Worm (Caenorhabditis elegans) whole organism, midembryonic: ENCODE results near the gene mfsd-13.2.

Experiments
- T22C8.4 ChIP-seq: fragments of 200-800 bp; sonication (Bioruptor generic); IDR thresholded peaks from 2 replicates; pipeline ENCODE4 v1.3.6; 2022; ENCODE audit warnings: missing genetic modification characterization, missing compliant biosample characterization
- cog-1 ChIP-seq: sonication (generic microtip); optimal IDR thresholded peaks from 2 replicates; lab custom pipeline; 2016; ENCODE audit warnings: missing genetic modification characterization, missing compliant biosample characterization
- flt-1 ChIP-seq: fragments of 200-800 bp; sonication (Bioruptor generic); IDR thresholded peaks from 2 replicates; pipeline ENCODE4 v1.3.6; 2022; ENCODE audit warnings: missing genetic modification characterization, missing compliant biosample characterization
- klf-2 ChIP-seq: fragments of 200-800 bp; sonication (Bioruptor generic); conservative IDR thresholded peaks from 2 replicates; pipeline ENCODE4 v1.3.6; 2022; ENCODE audit warnings: missing genetic modification reagents, missing genetic modification characterization, missing compliant biosample characterization
- med-1 ChIP-seq: sonication (generic microtip); optimal IDR thresholded peaks from 2 replicates; lab custom pipeline; 2017; ENCODE audit warnings: missing genetic modification characterization, mild to moderate bottlenecking, missing compliant biosample characterization, antibody characterized with exemption, missing genetic modification reagents; ENCODE audit not compliant: insufficient read depth
- ref-1 ChIP-seq: fragments of 200-800 bp; sonication (Bioruptor generic); conservative IDR thresholded peaks from 2 replicates; pipeline ENCODE4 v1.3.6; 2022; ENCODE audit warnings: missing genetic modification reagents, missing genetic modification characterization, missing compliant biosample characterization
- tab-1 ChIP-seq: fragments of 200-800 bp; sonication (Bioruptor generic); IDR thresholded peaks from 2 replicates; pipeline ENCODE4 v1.3.6; 2022; ENCODE audit warnings: missing genetic modification characterization, missing compliant biosample characterization
- ztf-23 ChIP-seq: fragments of 200-800 bp; sonication (Bioruptor generic); IDR thresholded peaks from 2 replicates; pipeline ENCODE4 v1.3.6; 2022; ENCODE audit warnings: missing genetic modification reagents, missing genetic modification characterization, missing compliant biosample characterization
- ztf-29 ChIP-seq: fragments of 200-800 bp; sonication (Bioruptor generic); IDR thresholded peaks from 2 replicates; pipeline ENCODE4 v1.3.6; 2022; ENCODE audit warnings: missing genetic modification reagents, missing genetic modification characterization, missing compliant biosample characterization

The mfsd-13.2 gene

DNA sequence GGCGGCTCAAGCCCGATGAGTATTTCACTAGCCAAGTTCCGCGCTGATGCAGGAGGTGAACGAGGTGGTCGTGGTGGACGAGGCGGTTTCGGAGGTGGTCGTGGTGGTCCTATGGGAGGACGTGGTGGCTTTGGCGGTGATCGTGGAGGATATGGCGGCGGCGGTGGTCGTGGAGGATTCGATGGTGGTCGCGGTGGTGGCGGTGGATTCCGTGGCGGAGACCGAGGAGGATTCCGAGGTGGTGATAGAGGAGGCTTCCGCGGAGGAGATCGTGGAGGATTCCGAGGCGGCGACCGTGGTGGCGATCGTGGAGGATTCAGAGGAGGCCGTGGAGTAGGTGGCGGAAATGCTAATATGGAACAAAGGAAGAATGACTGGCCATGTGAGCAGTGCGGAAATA is 10.9 kb downstream of the mfsd-13.2 start:
- no peak for TF ChIP-seq T22C8.4 (GFP tag; lab: Robert Waterston, UW)
- TF ChIP-seq tab-1 (GFP tag; lab: Robert Waterston, UW): no peak
- TF ChIP-seq flt-1 (GFP tag; lab: Robert Waterston, UW): no peak
- TF ChIP-seq klf-2 (GFP tag; lab: Robert Waterston, UW): no peak
- TF ChIP-seq ref-1 (GFP tag; lab: Robert Waterston, UW): no peak
- TF ChIP-seq med-1 (GFP tag; lab: Kevin White, UChicago): no peak
- no peak for TF ChIP-seq ztf-29 (GFP tag; lab: Robert Waterston, UW)
- no peak for TF ChIP-seq cog-1 (tag; lab: Kevin White, UChicago)

- TF ChIP-seq ref-1 (GFP tag; lab: Robert Waterston, UW) (no peak), ztf-23 (GFP tag; lab: Robert Waterston, UW) (peak; percentile 87), T22C8.4 (GFP tag; lab: Robert Waterston, UW) (no peak), flt-1 (GFP tag; lab: Robert Waterston, UW) (peak; percentile 84), cog-1 (tag; lab: Kevin White, UChicago) (peak; percentile 94), ztf-29 (GFP tag; lab: Robert Waterston, UW) (no peak), klf-2 (GFP tag; lab: Robert Waterston, UW) (peak; percentile 69; the same call in 1 of the 2 replicates), med-1 (GFP tag; lab: Kevin White, UChicago) (peak; percentile 56), tab-1 (GFP tag; lab: Robert Waterston, UW) (peak; percentile 72; the same call in 1 of the 2 replicates)
Measured at ce11 chrII:7151969-7152631, 13.5 kb downstream of the mfsd-13.2 start, which contains the start of gene fust-1. Gene fust-1, plus strand, starts transcription at chrII:7152581.

DNA sequence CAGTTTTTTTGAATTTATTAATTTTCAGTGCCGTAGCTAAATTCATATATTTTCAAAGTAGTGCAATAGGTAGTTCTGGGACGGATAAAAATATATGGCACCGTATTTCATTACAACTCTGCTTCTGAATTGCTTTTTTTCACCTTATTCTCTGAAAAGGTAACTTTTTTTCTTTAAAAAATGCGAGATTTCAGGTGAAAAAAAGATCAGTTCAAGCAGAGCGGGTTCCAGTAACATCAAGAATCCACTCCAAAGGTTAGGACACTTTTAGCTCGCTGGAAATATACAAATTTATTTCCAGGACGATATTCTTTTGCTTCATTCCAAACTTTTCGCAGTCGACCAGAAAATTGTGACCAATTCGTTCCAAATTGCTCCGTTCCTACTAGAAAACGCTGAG is 17.6 kb downstream of the mfsd-13.2 start, which contains the start of gene T07F8.1:
Gene T07F8.1, plus strand, starts transcription at position 301 of the 400 bp plus-strand sequence.
- TF ChIP-seq med-1 (GFP tag; lab: Kevin White, UChicago): no peak
- TF ChIP-seq T22C8.4 (GFP tag; lab: Robert Waterston, UW): no peak
- TF ChIP-seq cog-1 (tag; lab: Kevin White, UChicago): no peak
- no peak for TF ChIP-seq tab-1 (GFP tag; lab: Robert Waterston, UW)
- TF ChIP-seq klf-2 (GFP tag; lab: Robert Waterston, UW): no peak
- TF ChIP-seq flt-1 (GFP tag; lab: Robert Waterston, UW): no peak
- TF ChIP-seq ztf-23 (GFP tag; lab: Robert Waterston, UW): no peak
- TF ChIP-seq ztf-29 (GFP tag; lab: Robert Waterston, UW): no peak
- no peak for TF ChIP-seq ref-1 (GFP tag; lab: Robert Waterston, UW)

ce11 chrII:7147550-7147949 is 18.1 kb downstream of the mfsd-13.2 start:
- TF ChIP-seq flt-1 (GFP tag; lab: Robert Waterston, UW) (no peak), cog-1 (tag; lab: Kevin White, UChicago) (no peak), ref-1 (GFP tag; lab: Robert Waterston, UW) (no peak), ztf-29 (GFP tag; lab: Robert Waterston, UW) (no peak), med-1 (GFP tag; lab: Kevin White, UChicago) (no peak), T22C8.4 (GFP tag; lab: Robert Waterston, UW) (no peak), klf-2 (GFP tag; lab: Robert Waterston, UW) (no peak), ztf-23 (GFP tag; lab: Robert Waterston, UW) (no peak), tab-1 (GFP tag; lab: Robert Waterston, UW) (no peak)

DNA sequence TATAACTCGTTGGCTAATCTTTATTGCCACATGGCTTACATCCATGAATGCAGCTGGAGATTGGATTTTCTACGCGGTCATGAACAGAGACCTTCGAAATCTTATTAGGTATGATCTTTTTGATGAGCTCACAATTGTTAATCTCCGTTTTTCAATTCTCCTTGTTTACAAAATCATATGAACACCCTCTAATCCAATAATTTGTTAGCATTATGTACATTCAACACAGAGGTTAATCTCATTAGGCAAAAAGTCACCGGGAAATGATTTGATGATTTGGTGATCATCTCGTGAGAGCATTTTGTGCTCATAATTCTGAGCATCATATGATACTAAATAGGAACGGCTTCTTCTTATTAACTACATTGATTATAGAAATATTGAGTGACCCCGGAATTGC is 19.4 kb downstream of the mfsd-13.2 start:
- no peak for TF ChIP-seq tab-1 (GFP tag; lab: Robert Waterston, UW)
- TF ChIP-seq ref-1 (GFP tag; lab: Robert Waterston, UW): no peak
- TF ChIP-seq ztf-23 (GFP tag; lab: Robert Waterston, UW): no peak
- TF ChIP-seq T22C8.4 (GFP tag; lab: Robert Waterston, UW): no peak
- TF ChIP-seq med-1 (GFP tag; lab: Kevin White, UChicago): no peak
- no peak for TF ChIP-seq cog-1 (tag; lab: Kevin White, UChicago)
- no peak for TF ChIP-seq klf-2 (GFP tag; lab: Robert Waterston, UW)
- no peak for TF ChIP-seq flt-1 (GFP tag; lab: Robert Waterston, UW)

DNA sequence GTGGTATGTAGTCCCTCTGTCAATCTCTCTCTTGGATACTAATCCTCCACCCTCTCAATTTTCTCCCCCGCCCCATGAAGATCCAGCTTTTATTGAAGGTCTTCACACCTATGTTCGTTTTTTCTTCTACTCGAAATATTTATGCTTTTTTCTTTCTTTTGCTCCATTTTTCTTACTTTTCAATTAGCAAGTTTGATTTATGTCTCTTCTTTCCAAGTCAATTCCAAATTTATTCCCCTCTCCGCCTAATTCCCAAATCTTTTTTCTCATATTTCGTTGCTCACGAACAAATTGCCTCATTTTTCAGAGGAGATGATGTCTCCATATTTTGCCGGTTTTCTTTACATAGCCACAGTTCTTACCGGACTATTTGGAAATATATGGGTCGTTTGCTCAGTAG is 21.3 kb downstream of the mfsd-13.2 start, which contains the start of gene npr-31:
Gene npr-31, plus strand, starts transcription at position 301 of the 400 bp plus-strand sequence.
- no peak for TF ChIP-seq T22C8.4 (GFP tag; lab: Robert Waterston, UW)
- TF ChIP-seq med-1 (GFP tag; lab: Kevin White, UChicago): no peak
- TF ChIP-seq ztf-29 (GFP tag; lab: Robert Waterston, UW): no peak
- TF ChIP-seq klf-2 (GFP tag; lab: Robert Waterston, UW): no peak
- TF ChIP-seq ztf-23 (GFP tag; lab: Robert Waterston, UW): no peak
- no peak for TF ChIP-seq cog-1 (tag; lab: Kevin White, UChicago)
- no peak for TF ChIP-seq tab-1 (GFP tag; lab: Robert Waterston, UW)
- no peak for TF ChIP-seq ref-1 (GFP tag; lab: Robert Waterston, UW)
- TF ChIP-seq flt-1 (GFP tag; lab: Robert Waterston, UW): no peak

DNA sequence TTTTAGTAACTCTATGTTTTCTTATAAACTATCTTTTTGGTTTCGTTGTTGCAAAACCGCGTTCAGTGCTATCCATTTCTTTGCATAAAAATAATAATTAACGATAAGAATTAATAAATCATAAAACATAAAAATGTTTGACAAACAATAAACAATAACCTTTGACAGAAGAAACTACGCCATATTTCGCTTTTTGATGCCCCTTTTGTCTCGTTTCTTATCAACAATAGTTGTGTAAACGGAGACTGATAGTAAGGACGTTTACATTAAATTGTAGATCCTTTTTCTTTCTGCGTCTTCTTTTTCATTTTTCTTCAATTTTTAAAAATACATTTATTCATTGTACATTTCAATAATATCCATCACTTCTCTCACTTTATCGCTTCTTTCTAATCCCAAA is 26.6 kb downstream of the mfsd-13.2 start:
- TF ChIP-seq T22C8.4 (GFP tag; lab: Robert Waterston, UW): no peak

ce11 chrII:7131871-7132693 is 33.6 kb downstream of the mfsd-13.2 start, which contains the start of the genes T07F8.4 and gld-3:
Gene T07F8.4, minus strand, starts transcription at chrII:7132032.
Gene gld-3, plus strand, starts transcription at chrII:7132643.
- no peak for TF ChIP-seq cog-1 (tag; lab: Kevin White, UChicago)
- TF ChIP-seq ztf-23 (GFP tag; lab: Robert Waterston, UW): no peak
- no peak for TF ChIP-seq T22C8.4 (GFP tag; lab: Robert Waterston, UW)
- no peak for TF ChIP-seq ref-1 (GFP tag; lab: Robert Waterston, UW)
- TF ChIP-seq med-1 (GFP tag; lab: Kevin White, UChicago): no peak
- no peak for TF ChIP-seq ztf-29 (GFP tag; lab: Robert Waterston, UW)
- TF ChIP-seq flt-1 (GFP tag; lab: Robert Waterston, UW): no peak
- TF ChIP-seq klf-2 (GFP tag; lab: Robert Waterston, UW): no peak
- TF ChIP-seq tab-1 (GFP tag; lab: Robert Waterston, UW): no peak
